Worm (Caenorhabditis elegans) whole organism, mixed stage, embryonic: Measurements from ENCODE around the gene cit-1.2.

Source experiments
- blmp-1 ChIP-seq: fragments of 150-350 bp; optimal IDR thresholded peaks from 2 replicates; lab custom pipeline; 2014; ENCODE audit warnings: missing biosample characterization, missing genetic modification characterization
- ces-1 ChIP-seq: fragments of 150-350 bp; optimal IDR thresholded peaks from 2 replicates; lab custom pipeline; 2014; ENCODE audit warnings: missing biosample characterization, missing genetic modification reagents, missing genetic modification characterization
- lsy-2 ChIP-seq: fragments of 150-350 bp; optimal IDR thresholded peaks from 2 replicates; lab custom pipeline; 2014; ENCODE audit warnings: missing biosample characterization, missing genetic modification characterization
- mab-5 ChIP-seq: fragments of 150-350 bp; optimal IDR thresholded peaks from 2 replicates; lab custom pipeline; 2014; ENCODE audit warnings: missing biosample characterization, missing genetic modification characterization
- mep-1 ChIP-seq: fragments of 150-350 bp; optimal IDR thresholded peaks from 2 replicates; lab custom pipeline; 2017; ENCODE audit warnings: missing biosample characterization, missing genetic modification reagents, missing genetic modification characterization, inconsistent platforms
- nhr-237 ChIP-seq: fragments of 150-350 bp; optimal IDR thresholded peaks from 2 replicates; lab custom pipeline; 2014; ENCODE audit warnings: missing biosample characterization, missing genetic modification characterization
- pha-4 ChIP-seq: fragments of 150-350 bp; optimal IDR thresholded peaks from 2 replicates; lab custom pipeline; 2018; ENCODE audit warnings: missing biosample characterization, missing genetic modification reagents, missing genetic modification characterization
- snpc-4 ChIP-seq: fragments of 150-350 bp; optimal IDR thresholded peaks from 2 replicates; lab custom pipeline; 2014; ENCODE audit warnings: missing biosample characterization, missing genetic modification characterization
- unc-62 ChIP-seq: fragments of 150-350 bp; optimal IDR thresholded peaks from 2 replicates; lab custom pipeline; 2014; ENCODE audit warnings: missing biosample characterization, missing genetic modification reagents, missing genetic modification characterization
- zip-8 ChIP-seq: fragments of 150-350 bp; optimal IDR thresholded peaks from 2 replicates; lab custom pipeline; 2014; ENCODE audit warnings: missing biosample characterization, missing genetic modification characterization
- ztf-11 ChIP-seq: fragments of 150-350 bp; optimal IDR thresholded peaks from 2 replicates; lab custom pipeline; 2014; ENCODE audit warnings: missing biosample characterization, missing genetic modification characterization

ce11 chrIII:8047412-8047811 lies 36.8 kb downstream of the cit-1.2 start, which contains the start of gene K12H4.2:
- TF ChIP-seq mep-1 (tag; lab: Kevin White, UChicago) (no peak), ces-1 (GFP tag; lab: Kevin White, UChicago) (no peak), blmp-1 (no peak), snpc-4 (no peak), ztf-11 (tag; lab: Kevin White, UChicago) (no peak), lsy-2 (tag; lab: Kevin White, UChicago) (no peak), unc-62 (no peak), zip-8 (tag; lab: Kevin White, UChicago) (no peak), pha-4 (no peak), nhr-237 (tag; lab: Kevin White, UChicago) (no peak), mab-5 (tag; lab: Kevin White, UChicago) (no peak)
